Fruit fly (Drosophila melanogaster) whole organism, pupa: ENCODE data around the gene CG14043.

ENCODE experiments used
- CG10348 ChIP-seq: fragments of 200-800 bp; sonication (Bioruptor generic); IDR thresholded peaks from 2 replicates; pipeline ENCODE4 v1.3.6; 2022; ENCODE audit warnings: missing biosample characterization, missing genetic modification characterization
- CG15710 ChIP-seq: fragments of 200-800 bp; sonication (Bioruptor generic); optimal IDR thresholded peaks from 2 replicates; lab custom pipeline; 2018; ENCODE audit warnings: missing biosample characterization, mild to moderate bottlenecking, missing genetic modification characterization, moderate library complexity
- CG17806 ChIP-seq: fragments of 200-800 bp; sonication (Bioruptor generic); optimal IDR thresholded peaks from 2 replicates; lab custom pipeline; 2018; ENCODE audit warnings: missing biosample characterization, mild to moderate bottlenecking, missing genetic modification characterization, moderate library complexity
- CG4496 ChIP-seq: fragments of 200-800 bp; sonication (Bioruptor generic); IDR thresholded peaks from 3 replicates; pipeline ENCODE4 v1.3.6; 2022; ENCODE audit warnings: missing biosample characterization, missing genetic modification characterization
- CG8159 ChIP-seq: fragments of 200-800 bp; sonication (Bioruptor generic); optimal IDR thresholded peaks from 3 replicates; lab custom pipeline; 2018; ENCODE audit warnings: missing biosample characterization, mild to moderate bottlenecking, missing genetic modification characterization, moderate library complexity
- CG8301 ChIP-seq: fragments of 200-800 bp; sonication (Bioruptor generic); optimal IDR thresholded peaks from 2 replicates; lab custom pipeline; 2018; ENCODE audit warnings: missing biosample characterization, mild to moderate bottlenecking, missing genetic modification characterization
- D1 ChIP-seq: fragments of 200-800 bp; sonication (Bioruptor generic); optimal IDR thresholded peaks from 2 replicates; lab custom pipeline; 2018; ENCODE audit warnings: missing biosample characterization, mild to moderate bottlenecking, missing genetic modification characterization, moderate library complexity
- EcR ChIP-seq: fragments of 200-800 bp; sonication (Bioruptor generic); optimal IDR thresholded peaks from 3 replicates; lab custom pipeline; 2019; ENCODE audit warnings: missing biosample characterization, missing genetic modification characterization, mild to moderate bottlenecking, moderate library complexity, missing genetic modification reagents

The CG14043 gene

DNA sequence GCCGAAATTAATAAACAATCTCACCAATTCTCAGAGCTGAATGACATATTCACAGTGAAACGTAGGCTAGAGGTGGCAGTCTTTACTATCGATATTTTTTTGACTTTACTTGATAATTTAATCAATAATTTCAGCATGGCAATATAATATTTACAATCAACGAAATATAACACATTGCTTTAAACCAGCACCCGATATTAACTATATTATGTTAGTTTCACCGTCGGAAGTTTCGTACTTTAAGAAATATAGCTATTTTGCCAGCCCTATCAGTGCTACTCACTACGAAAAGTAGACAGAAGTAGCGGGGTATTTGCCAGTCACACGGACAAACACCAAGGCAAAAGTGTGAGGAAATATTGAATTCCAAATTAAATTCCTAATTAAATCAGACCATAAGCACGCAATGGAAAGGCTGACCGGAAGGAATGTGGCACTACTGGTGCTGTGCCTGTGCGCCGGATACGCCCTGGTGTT is 39.3 kb downstream of the CG14043 start, which contains the start of the genes CG31917, Tfb5 and SelT:
Gene CG31917 (minus strand): TSS at position 51 of the 477 bp plus-strand sequence.
Gene Tfb5 (minus strand): TSS at position 51 of the 477 bp plus-strand sequence.
Gene SelT (plus strand): TSS at position 139 of the 477 bp plus-strand sequence.
- TF ChIP-seq CG15710 (peak; percentile 43), EcR (GFP tag; lab: Kevin White, UChicago) (peak; percentile 29), CG17806 (tag; lab: Kevin White, UChicago) (peak; percentile 13), CG8159 (tag; lab: Kevin White, UChicago) (peak; percentile 31), CG10348 (GFP tag; lab: Robert Waterston, UW) (no peak)

DNA sequence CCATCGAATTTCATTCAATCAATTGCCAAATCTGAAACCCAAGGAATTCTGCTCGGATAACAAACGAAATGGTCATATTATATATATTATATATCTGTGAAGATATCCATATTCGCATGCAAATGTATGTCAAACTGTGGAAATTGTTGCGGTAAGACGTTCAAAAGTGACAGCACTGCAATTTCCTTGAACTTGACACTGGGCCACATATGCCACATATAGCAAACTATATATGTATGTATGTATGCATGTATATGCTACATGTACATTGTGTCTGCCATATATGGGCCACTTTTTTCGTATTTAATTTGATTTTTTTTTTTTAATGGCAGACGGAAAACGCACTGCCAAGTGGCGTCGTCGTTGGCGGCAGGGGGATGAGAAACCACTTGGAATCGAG is 49.0 kb downstream of the CG14043 start:
- TF ChIP-seq EcR (GFP tag; lab: Kevin White, UChicago) (peak; percentile 20), CG17806 (tag; lab: Kevin White, UChicago) (no peak), CG8301 (no peak), D1 (tag; lab: Kevin White, UChicago) (no peak)
- TF ChIP-seq, all 21 proteins: peak for 1

DNA sequence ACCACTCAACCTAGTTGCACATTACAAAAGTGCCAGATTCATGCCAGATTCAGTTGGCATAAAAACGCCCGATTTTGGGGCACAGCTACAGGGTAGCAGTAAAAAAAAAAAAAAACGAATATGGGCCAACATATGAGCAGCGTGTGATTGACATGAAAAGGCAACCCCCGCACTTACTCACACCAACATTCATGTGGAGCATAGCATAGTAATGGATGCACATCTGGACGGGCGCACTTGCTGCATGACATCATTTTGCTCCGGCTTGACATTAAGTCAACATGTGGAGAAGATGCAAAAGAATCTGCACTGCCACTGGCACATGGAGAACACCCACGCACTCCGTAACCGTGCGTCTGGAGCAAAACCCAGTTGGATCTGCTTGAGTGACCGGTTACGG is 51.1 kb downstream of the CG14043 start:
- TF ChIP-seq CG15710 (no peak), CG10348 (GFP tag; lab: Robert Waterston, UW) (no peak), EcR (GFP tag; lab: Kevin White, UChicago) (no peak), CG4496 (GFP tag; lab: Robert Waterston, UW) (no peak)
